Fruit fly (Drosophila melanogaster): Measurements from ENCODE around the gene Glyp.

DNA sequence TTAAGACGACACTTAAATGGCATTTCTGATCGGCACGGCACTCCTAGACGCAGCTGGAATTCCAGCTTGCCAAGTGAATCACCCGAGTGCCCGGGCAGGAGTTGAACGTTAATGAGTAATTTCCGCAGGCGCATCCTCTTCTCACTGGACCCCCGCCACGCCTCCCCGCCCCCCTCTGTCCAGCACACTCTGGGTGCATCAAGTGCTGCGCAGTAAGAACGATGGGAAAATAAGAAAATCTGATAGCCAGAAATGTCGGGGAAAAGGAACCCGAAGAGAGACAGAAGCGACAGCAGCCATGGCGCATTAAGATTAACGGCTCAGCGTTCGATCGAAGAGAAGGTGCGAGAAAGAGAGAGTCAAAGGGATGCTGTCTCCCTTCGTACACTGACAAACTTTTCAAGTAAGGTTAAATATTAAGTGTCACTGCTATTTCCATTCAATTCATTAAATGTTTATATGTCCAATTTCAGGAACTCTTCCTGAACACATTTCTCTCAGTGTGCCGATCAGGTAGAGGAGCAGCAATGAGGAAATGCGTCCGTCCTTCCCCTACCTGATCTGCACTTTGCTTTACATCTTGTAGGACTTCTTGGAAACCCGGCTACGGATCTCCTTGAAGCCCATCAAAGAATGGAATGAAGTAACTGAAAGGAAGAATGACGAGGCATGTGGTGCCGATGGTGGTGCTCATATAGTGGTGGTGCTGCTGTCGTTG, 34.1 kb downstream of the Glyp start:
- TF ChIP-seq CG8478 (optimal IDR thresholded peaks at IDR 0.05), result no peak
- no peak for TF ChIP-seq pan (optimal IDR thresholded peaks at IDR 0.05)
- TF ChIP-seq Dll (optimal IDR thresholded peaks at IDR 0.05), result no peak
- no peak for TF ChIP-seq EcR (GFP tag; optimal IDR thresholded peaks at IDR 0.05)

Measured in whole organism.